Fruit fly (Drosophila melanogaster) whole organism, embryonic: ENCODE measurements around the gene CG2691.

ENCODE experiments used
- Abd-B ChIP-seq: fragments of 200-800 bp; sonication (Bioruptor generic); optimal IDR thresholded peaks from 2 replicates; lab custom pipeline; 2018; ENCODE audit warnings: missing biosample characterization, mild to moderate bottlenecking, missing genetic modification characterization, moderate library complexity
- Adf1 ChIP-seq: fragments of 200-800 bp; sonication (Bioruptor generic); IDR thresholded peaks from 2 replicates; pipeline ENCODE4 v1.3.6; 2022; ENCODE audit warnings: missing biosample characterization, missing genetic modification characterization
- Bgb ChIP-seq: fragments of 200-800 bp; sonication (Bioruptor generic); IDR thresholded peaks from 2 replicates; pipeline ENCODE4 v1.3.6; 2022; ENCODE audit warnings: missing biosample characterization, missing genetic modification characterization; ENCODE audit not compliant: partially characterized antibody
- BtbVII ChIP-seq: fragments of 200-800 bp; sonication (Bioruptor generic); optimal IDR thresholded peaks from 3 replicates; lab custom pipeline; 2017; ENCODE audit warnings: missing biosample characterization, mild to moderate bottlenecking, missing genetic modification characterization
- C15 ChIP-seq: fragments of 200-800 bp; sonication (Bioruptor generic); IDR thresholded peaks from 3 replicates; pipeline ENCODE4 v1.3.6; 2022; ENCODE audit warnings: missing biosample characterization, missing genetic modification characterization
- CG11085 ChIP-seq: fragments of 200-800 bp; sonication (Bioruptor generic); IDR thresholded peaks from 2 replicates; pipeline ENCODE4 v1.3.6; 2022; ENCODE audit warnings: missing biosample characterization, missing genetic modification characterization
- CG11456 ChIP-seq: fragments of 200-800 bp; sonication (Bioruptor generic); IDR thresholded peaks from 3 replicates; pipeline ENCODE4 v1.3.6; 2022; ENCODE audit warnings: missing biosample characterization, missing genetic modification characterization
- CG11504 ChIP-seq: fragments of 200-800 bp; sonication (Bioruptor generic); optimal IDR thresholded peaks from 3 replicates; lab custom pipeline; 2019; ENCODE audit warnings: missing biosample characterization, mild to moderate bottlenecking, missing genetic modification characterization, moderate library complexity
- CG11696 ChIP-seq: fragments of 200-800 bp; sonication (Bioruptor generic); IDR thresholded peaks from 2 replicates; pipeline ENCODE4 v1.3.6; 2022; ENCODE audit warnings: missing biosample characterization, missing genetic modification characterization
- CG12071 ChIP-seq: fragments of 200-800 bp; sonication (Bioruptor generic); optimal IDR thresholded peaks from 3 replicates; lab custom pipeline; 2018; ENCODE audit warnings: missing biosample characterization, mild to moderate bottlenecking, missing genetic modification characterization
- CG12391 ChIP-seq: fragments of 200-800 bp; sonication (Bioruptor generic); optimal IDR thresholded peaks from 3 replicates; lab custom pipeline; 2018; ENCODE audit warnings: missing biosample characterization, mild to moderate bottlenecking, missing genetic modification characterization, moderate library complexity
- CG12659 ChIP-seq: fragments of 200-800 bp; sonication (Bioruptor generic); optimal IDR thresholded peaks from 3 replicates; lab custom pipeline; 2017; ENCODE audit warnings: mild to moderate bottlenecking, missing biosample characterization, missing genetic modification reagents, missing genetic modification characterization
- CG13624 ChIP-seq: fragments of 200-800 bp; sonication (Bioruptor generic); optimal IDR thresholded peaks from 2 replicates; lab custom pipeline; 2016; ENCODE audit warnings: missing biosample characterization, missing genetic modification characterization
- CG14014 ChIP-seq: fragments of 200-800 bp; sonication (Bioruptor generic); IDR thresholded peaks from 2 replicates; pipeline ENCODE4 v1.3.6; 2022; ENCODE audit warnings: missing biosample characterization, missing genetic modification characterization
- CG15696 ChIP-seq: fragments of 200-800 bp; sonication (Bioruptor generic); optimal IDR thresholded peaks from 2 replicates; lab custom pipeline; 2019; ENCODE audit warnings: missing biosample characterization, mild to moderate bottlenecking, missing genetic modification characterization, moderate library complexity
- CG1603 ChIP-seq: fragments of 200-800 bp; sonication (Bioruptor generic); optimal IDR thresholded peaks from 2 replicates; lab custom pipeline; 2019; ENCODE audit warnings: missing biosample characterization, mild to moderate bottlenecking, missing genetic modification characterization, moderate library complexity
- CG16815 ChIP-seq: fragments of 200-800 bp; sonication (Bioruptor generic); optimal IDR thresholded peaks from 3 replicates; lab custom pipeline; 2017; ENCODE audit warnings: missing biosample characterization, mild to moderate bottlenecking, missing genetic modification characterization
- CG17359 ChIP-seq: fragments of 200-800 bp; sonication (Bioruptor generic); optimal IDR thresholded peaks from 3 replicates; lab custom pipeline; 2018; ENCODE audit warnings: missing biosample characterization, mild to moderate bottlenecking, missing genetic modification characterization, moderate library complexity
- CG17385 ChIP-seq: fragments of 200-800 bp; sonication (Bioruptor generic); optimal IDR thresholded peaks from 3 replicates; lab custom pipeline; 2018; ENCODE audit warnings: missing biosample characterization, mild to moderate bottlenecking, missing genetic modification characterization
- CG18764 ChIP-seq: fragments of 200-800 bp; sonication (Bioruptor generic); optimal IDR thresholded peaks from 3 replicates; lab custom pipeline; 2016; ENCODE audit warnings: missing biosample characterization, missing genetic modification characterization
- CG5953 ChIP-seq: fragments of 200-800 bp; sonication (Bioruptor generic); IDR thresholded peaks from 2 replicates; pipeline ENCODE4 v1.3.6; 2022; ENCODE audit warnings: missing biosample characterization, missing genetic modification characterization
- CG6854 ChIP-seq: fragments of 200-800 bp; sonication (Bioruptor generic); optimal IDR thresholded peaks from 3 replicates; lab custom pipeline; 2017; ENCODE audit warnings: missing biosample characterization, mild to moderate bottlenecking, missing genetic modification characterization
- CG8388 ChIP-seq: fragments of 200-800 bp; sonication (Bioruptor generic); optimal IDR thresholded peaks from 2 replicates; lab custom pipeline; 2019; ENCODE audit warnings: missing biosample characterization, mild to moderate bottlenecking, missing genetic modification characterization, moderate library complexity
- CG9727 ChIP-seq: fragments of 200-800 bp; sonication (Bioruptor generic); optimal IDR thresholded peaks from 3 replicates; lab custom pipeline; 2017; ENCODE audit warnings: missing biosample characterization, mild to moderate bottlenecking, missing genetic modification characterization
- Dfd ChIP-seq, 2 experiments: fragments of >200 bp; optimal IDR thresholded peaks; 2 replicates each; lab custom pipeline; 2017; ENCODE audit warnings: missing biosample characterization in 2 of 2, missing genetic modification characterization in 2 of 2
- Ets97D ChIP-seq: fragments of 200-800 bp; sonication (Bioruptor generic); optimal IDR thresholded peaks from 3 replicates; lab custom pipeline; 2016; ENCODE audit warnings: missing biosample characterization, missing genetic modification characterization
- Max ChIP-seq: fragments of 200-800 bp; sonication (Bioruptor generic); optimal IDR thresholded peaks from 2 replicates; lab custom pipeline; 2016; ENCODE audit warnings: missing biosample characterization, mild to moderate bottlenecking, missing genetic modification characterization
- NC2β ChIP-seq: fragments of 200-800 bp; sonication (Bioruptor generic); optimal IDR thresholded peaks from 2 replicates; lab custom pipeline; 2016; ENCODE audit warnings: missing biosample characterization, missing genetic modification characterization
- NK7.1 ChIP-seq: fragments of 200-800 bp; sonication (Bioruptor generic); optimal IDR thresholded peaks from 3 replicates; lab custom pipeline; 2016; ENCODE audit warnings: missing biosample characterization, missing genetic modification characterization
- PHDP ChIP-seq: fragments of 200-800 bp; sonication (Bioruptor generic); optimal IDR thresholded peaks from 3 replicates; lab custom pipeline; 2018; ENCODE audit warnings: missing biosample characterization, mild to moderate bottlenecking, missing genetic modification characterization, moderate library complexity
- Six4 ChIP-seq: fragments of 200-800 bp; sonication (Bioruptor generic); optimal IDR thresholded peaks from 2 replicates; lab custom pipeline; 2016; ENCODE audit warnings: missing biosample characterization, missing genetic modification characterization
- Taf1 ChIP-seq: fragments of 200-800 bp; sonication (Bioruptor generic); IDR thresholded peaks from 2 replicates; pipeline ENCODE4 v1.3.6; 2022; ENCODE audit warnings: missing biosample characterization, missing genetic modification characterization
- Usf ChIP-seq: fragments of 200-800 bp; sonication (Bioruptor generic); optimal IDR thresholded peaks from 2 replicates; lab custom pipeline; 2017; ENCODE audit warnings: missing genotype, missing biosample characterization, missing genetic modification characterization
- al ChIP-seq: fragments of 200-800 bp; sonication (Bioruptor generic); IDR thresholded peaks from 2 replicates; pipeline ENCODE4 v1.3.6; 2022; ENCODE audit warnings: missing biosample characterization, missing genetic modification characterization
- ash1 ChIP-seq: fragments of 200-800 bp; sonication (Bioruptor generic); optimal IDR thresholded peaks from 2 replicates; lab custom pipeline; 2018; ENCODE audit warnings: missing biosample characterization, mild to moderate bottlenecking, missing genetic modification characterization
- crol ChIP-seq: fragments of 200-800 bp; sonication (Bioruptor generic); IDR thresholded peaks from 2 replicates; pipeline ENCODE4 v1.3.6; 2022; ENCODE audit warnings: missing biosample characterization, missing genetic modification characterization
- cwo ChIP-seq: fragments of 200-800 bp; sonication (Bioruptor generic); optimal IDR thresholded peaks from 3 replicates; lab custom pipeline; 2017; ENCODE audit warnings: missing biosample characterization, missing genetic modification characterization, mild to moderate bottlenecking, moderate library complexity, missing genetic modification reagents
- danr ChIP-seq: fragments of 200-800 bp; sonication (Bioruptor generic); IDR thresholded peaks from 2 replicates; pipeline ENCODE4 v1.3.6; 2022; ENCODE audit warnings: missing biosample characterization, missing genetic modification characterization
- ftz-f1 ChIP-seq: fragments of 200-800 bp; sonication (Bioruptor generic); optimal IDR thresholded peaks from 2 replicates; lab custom pipeline; 2016; ENCODE audit warnings: missing biosample characterization, missing genetic modification characterization
- gsb ChIP-seq: fragments of 200-800 bp; sonication (Bioruptor generic); IDR thresholded peaks from 2 replicates; pipeline ENCODE4 v1.3.6; 2022; ENCODE audit warnings: missing biosample characterization, missing genetic modification characterization
- hth ChIP-seq: fragments of >200 bp; optimal IDR thresholded peaks from 2 replicates; lab custom pipeline; 2017; ENCODE audit warnings: inconsistent platforms
- luna ChIP-seq: fragments of 200-800 bp; sonication (Bioruptor generic); optimal IDR thresholded peaks from 2 replicates; lab custom pipeline; 2016; ENCODE audit warnings: missing biosample characterization, missing genetic modification characterization
- nom ChIP-seq: fragments of 200-800 bp; sonication (Bioruptor generic); optimal IDR thresholded peaks from 2 replicates; lab custom pipeline; 2017; ENCODE audit warnings: missing biosample characterization, missing genetic modification characterization, mild to moderate bottlenecking, moderate library complexity, missing genetic modification reagents
- org-1 ChIP-seq: fragments of 200-800 bp; sonication (Bioruptor generic); optimal IDR thresholded peaks from 2 replicates; lab custom pipeline; 2017; ENCODE audit warnings: missing biosample characterization, missing genetic modification characterization
- pb ChIP-seq: fragments of 200-800 bp; sonication (Bioruptor generic); optimal IDR thresholded peaks from 3 replicates; lab custom pipeline; 2016; ENCODE audit warnings: missing biosample characterization, missing genetic modification characterization
- pita ChIP-seq: fragments of 200-800 bp; sonication (Bioruptor generic); optimal IDR thresholded peaks from 2 replicates; lab custom pipeline; 2017; ENCODE audit warnings: missing biosample characterization, mild to moderate bottlenecking, missing genetic modification characterization
- shn ChIP-seq: fragments of 200-800 bp; sonication (Bioruptor generic); optimal IDR thresholded peaks from 3 replicates; lab custom pipeline; 2016; ENCODE audit warnings: missing biosample characterization, missing genetic modification characterization
- sima ChIP-seq: fragments of 200-800 bp; sonication (Bioruptor generic); optimal IDR thresholded peaks from 2 replicates; lab custom pipeline; 2016; ENCODE audit warnings: missing biosample characterization, missing genetic modification characterization
- tap ChIP-seq: fragments of 200-800 bp; optimal IDR thresholded peaks from 3 replicates; lab custom pipeline; 2019; ENCODE audit warnings: missing biosample characterization, mild to moderate bottlenecking, missing genetic modification characterization, moderate library complexity
- twi ChIP-seq: fragments of 200-800 bp; optimal IDR thresholded peaks from 2 replicates; lab custom pipeline; 2019; ENCODE audit warnings: missing biosample characterization, mild to moderate bottlenecking, missing genetic modification characterization, moderate library complexity
- zen2 ChIP-seq: fragments of 200-800 bp; sonication (Bioruptor generic); IDR thresholded peaks from 3 replicates; pipeline ENCODE4 v1.3.6; 2022; ENCODE audit warnings: missing biosample characterization, missing genetic modification characterization; ENCODE audit not compliant: partially characterized antibody

CG2691 gene

dm6 chrX:13626579-13626894 lies 2.3 kb upstream of the CG2691 start (continued):
- TF ChIP-seq cwo (peak; percentile 99), hth (lab: Kevin White, UChicago) (no peak), Six4 (GFP tag; lab: Kevin White, UChicago) (peak; percentile 49), CG11456 (peak; percentile 81), danr (GFP tag; lab: Robert Waterston, UW) (peak; percentile 59), ftz-f1 (GFP tag; lab: Kevin White, UChicago) (peak; percentile 84), CG13624 (GFP tag; lab: Kevin White, UChicago) (peak; percentile 83), BtbVII (GFP tag; lab: Kevin White, UChicago) (peak; percentile 72), CG17359 (tag; lab: Kevin White, UChicago) (peak; percentile 75), NC2β (peak; percentile 71), CG5953 (GFP tag; lab: Robert Waterston, UW) (0 out of 2 replicates have a peak, but pooled peaks have one; percentile 19), Max (peak; percentile 57), al (GFP tag; lab: Robert Waterston, UW) (peak; percentile 67), NK7.1 (GFP tag; lab: Kevin White, UChicago) (peak; percentile 66), pb (peak; percentile 66), CG14014 (GFP tag; lab: Robert Waterston, UW) (peak; percentile 84), Ets97D (GFP tag; lab: Kevin White, UChicago) (no peak), pita (GFP tag; lab: Kevin White, UChicago) (no peak), Usf (GFP tag; lab: Kevin White, UChicago) (no peak), zen2 (GFP tag; lab: Robert Waterston, UW) (no peak), luna (GFP tag; lab: Kevin White, UChicago) (peak; percentile 66), twi (tag; lab: Kevin White, UChicago) (peak; percentile 46), Dfd (GFP tag; optimal IDR thresholded peaks at IDR 0.05; lab: Kevin White, UChicago) (no peak), CG12071 (GFP tag; lab: Kevin White, UChicago) (peak; percentile 60), Taf1 (GFP tag; lab: Robert Waterston, UW) (peak; percentile 49; the same call in 1 of the 2 replicates), CG1603 (peak; percentile 37), sima (no peak), CG16815 (GFP tag; lab: Kevin White, UChicago) (peak; percentile 63), C15 (GFP tag; lab: Robert Waterston, UW) (peak; percentile 57; the same call in 1 of the 3 replicates), CG12391 (peak; percentile 74), org-1 (GFP tag; lab: Kevin White, UChicago) (peak; percentile 65), crol (GFP tag; lab: Robert Waterston, UW) (no peak), PHDP (peak; percentile 72), CG15696 (tag; lab: Kevin White, UChicago) (peak; percentile 29), CG11504 (peak; percentile 84), CG8388 (GFP tag; lab: Kevin White, UChicago) (peak; percentile 55), nom (GFP tag; lab: Kevin White, UChicago) (no peak), gsb (GFP tag; lab: Robert Waterston, UW) (0 out of 2 replicates have a peak, but pooled peaks have one; percentile 38), tap (no peak), CG6854 (peak; percentile 46), ash1 (no peak), CG9727 (GFP tag; lab: Kevin White, UChicago) (peak; percentile 54), CG11696 (GFP tag; lab: Robert Waterston, UW) (peak; percentile 45; the same call in 1 of the 2 replicates), CG12659 (GFP tag; lab: Kevin White, UChicago) (peak; percentile 73), Abd-B (GFP tag; lab: Kevin White, UChicago) (peak; percentile 75), shn (GFP tag; lab: Kevin White, UChicago) (peak; percentile 84), CG11085 (GFP tag; lab: Robert Waterston, UW) (peak; percentile 27; the same call in 1 of the 2 replicates), Adf1 (GFP tag; lab: Robert Waterston, UW) (peak; percentile 47), Bgb (GFP tag; lab: Robert Waterston, UW) (no peak), CG18764 (GFP tag; lab: Kevin White, UChicago) (peak; percentile 60), CG17385 (GFP tag; lab: Kevin White, UChicago) (peak; percentile 78)
